Fruit fly (Drosophila melanogaster) whole organism: ENCODE measurements around the gene mRpL45.

Source experiments
- psq ChIP-seq: fragments of >200 bp; optimal IDR thresholded peaks from 2 replicates; lab custom pipeline; 2017
- usp ChIP-seq: fragments of >200 bp; optimal IDR thresholded peaks from 2 replicates; lab custom pipeline; 2017; ENCODE audit warnings: missing biosample characterization, missing genetic modification characterization, mixed read lengths

DNA sequence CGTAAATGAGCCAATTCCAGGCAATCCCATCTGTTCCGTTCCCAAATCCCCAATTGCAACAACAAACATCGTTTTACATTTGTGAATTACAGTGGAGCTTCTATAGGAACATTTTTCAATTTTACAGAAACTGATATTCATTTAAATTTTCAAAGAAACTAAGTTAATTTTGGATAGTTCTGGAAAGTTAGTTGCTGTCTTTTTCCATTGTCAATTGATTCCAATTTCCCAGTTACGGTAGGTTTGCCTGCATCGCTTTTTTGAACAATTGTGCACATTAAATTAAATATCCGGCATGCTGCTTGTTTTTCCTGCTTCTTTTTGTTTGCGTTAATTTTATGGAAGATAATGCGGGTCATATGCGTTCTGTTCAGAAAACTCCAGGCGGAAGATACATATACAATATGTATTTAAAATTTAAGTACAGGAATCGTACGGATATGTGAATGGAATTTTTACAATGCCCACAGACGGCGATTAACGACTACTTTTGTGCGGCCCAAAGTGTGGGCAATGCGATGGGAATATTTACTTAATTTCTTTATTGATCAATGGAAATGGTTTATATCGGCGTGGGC is 9.7 kb downstream of the mRpL45 start:
- TF ChIP-seq usp (GFP tag; lab: Kevin White, UChicago) (no peak), psq (lab: Kevin White, UChicago) (no peak)
